Worm (Caenorhabditis elegans): ENCODE data around the gene clec-80.

- TF ChIP-seq pha-2 (tag; optimal IDR thresholded peaks at IDR 0.05) (no peak), mec-3 (tag; optimal IDR thresholded peaks at IDR 0.05; ENCODE audit: borderline replicate concordance) (no peak), hlh-8 (tag; optimal IDR thresholded peaks at IDR 0.05) (no peak), nfya-1 (tag; optimal IDR thresholded peaks at IDR 0.05) (no peak), nhr-11 (tag; optimal IDR thresholded peaks at IDR 0.05) (no peak), fkh-10 (GFP tag; optimal IDR thresholded peaks at IDR 0.05) (no peak), elt-2 (tag; optimal IDR thresholded peaks at IDR 0.05) (peak; percentile 88), unc-55 (GFP tag; optimal IDR thresholded peaks at IDR 0.05) (no peak), pax-1 (tag; optimal IDR thresholded peaks at IDR 0.05) (no peak), ceh-9 (tag; optimal IDR thresholded peaks at IDR 0.05) (no peak), unc-3 (GFP tag; conservative IDR thresholded peaks at IDR 0.05) (no peak), unc-3 (tag; optimal IDR thresholded peaks at IDR 0.05) (no peak), rnt-1 (tag; optimal IDR thresholded peaks at IDR 0.05) (no peak), ceh-18 (tag; optimal IDR thresholded peaks at IDR 0.05) (peak; percentile 32)
Measured at ce11 chrIV:2805525-2805924, 18.0 kb upstream of the clec-80 start, which contains the start of gene Y54G2A.45.

Data from whole organism, late embryonic.